Fruit fly (Drosophila melanogaster) whole organism, embryonic: ENCODE results near the gene Rhp.

Source experiments
- Abd-B ChIP-seq: fragments of 200-800 bp; sonication (Bioruptor generic); optimal IDR thresholded peaks from 2 replicates; lab custom pipeline; 2018; ENCODE audit warnings: missing biosample characterization, mild to moderate bottlenecking, missing genetic modification characterization, moderate library complexity
- BEAF-32 ChIP-seq: fragments of 200-800 bp; sonication (Bioruptor generic); optimal IDR thresholded peaks from 3 replicates; lab custom pipeline; 2017; ENCODE audit warnings: missing biosample characterization, missing genetic modification characterization, mild to moderate bottlenecking, moderate library complexity, missing genetic modification reagents
- Blimp-1 ChIP-seq: fragments of 200-800 bp; sonication (Bioruptor generic); optimal IDR thresholded peaks from 3 replicates; lab custom pipeline; 2018; ENCODE audit warnings: missing biosample characterization, missing genetic modification characterization, mild to moderate bottlenecking, moderate library complexity, missing genetic modification reagents
- Bteb2 ChIP-seq: fragments of 200-800 bp; sonication (Bioruptor generic); optimal IDR thresholded peaks from 2 replicates; lab custom pipeline; 2016; ENCODE audit warnings: missing biosample characterization, missing genetic modification characterization
- CG11085 ChIP-seq: fragments of 200-800 bp; sonication (Bioruptor generic); IDR thresholded peaks from 2 replicates; pipeline ENCODE4 v1.3.6; 2022; ENCODE audit warnings: missing biosample characterization, missing genetic modification characterization
- CG14441 ChIP-seq: fragments of 200-800 bp; sonication (Bioruptor generic); IDR thresholded peaks from 2 replicates; pipeline ENCODE4 v1.3.6; 2022; ENCODE audit warnings: missing biosample characterization, missing genetic modification characterization
- CG15269 ChIP-seq: fragments of 200-800 bp; sonication (Bioruptor generic); optimal IDR thresholded peaks from 2 replicates; lab custom pipeline; 2018; ENCODE audit warnings: missing biosample characterization, mild to moderate bottlenecking, missing genetic modification characterization, moderate library complexity
- CG15479 ChIP-seq: fragments of 200-800 bp; sonication (Bioruptor generic); optimal IDR thresholded peaks from 3 replicates; lab custom pipeline; 2019; ENCODE audit warnings: missing biosample characterization, mild to moderate bottlenecking, missing genetic modification characterization, moderate library complexity
- CG16813 ChIP-seq: fragments of 200-800 bp; sonication (Bioruptor generic); IDR thresholded peaks from 3 replicates; pipeline ENCODE4 v1.3.6; 2022; ENCODE audit warnings: missing biosample characterization, missing genetic modification characterization; ENCODE audit not compliant: partially characterized antibody
- CG18619 ChIP-seq: fragments of 200-800 bp; sonication (Bioruptor generic); optimal IDR thresholded peaks from 3 replicates; lab custom pipeline; 2017; ENCODE audit warnings: missing biosample characterization, mild to moderate bottlenecking, missing genetic modification characterization
- CG2129 ChIP-seq: fragments of 200-800 bp; sonication (Bioruptor generic); IDR thresholded peaks from 2 replicates; pipeline ENCODE4 v1.3.6; 2022; ENCODE audit warnings: missing biosample characterization, missing genetic modification characterization; ENCODE audit not compliant: partially characterized antibody
- CG30403 ChIP-seq: fragments of 200-800 bp; sonication (Bioruptor generic); optimal IDR thresholded peaks from 3 replicates; lab custom pipeline; 2016; ENCODE audit warnings: missing biosample characterization, missing genetic modification characterization
- CG3407 ChIP-seq: fragments of 200-800 bp; sonication (Bioruptor generic); optimal IDR thresholded peaks from 2 replicates; lab custom pipeline; 2018; ENCODE audit warnings: missing biosample characterization, mild to moderate bottlenecking, missing genetic modification characterization
- CG6791 ChIP-seq: fragments of 200-800 bp; sonication (Bioruptor generic); IDR thresholded peaks from 3 replicates; pipeline ENCODE4 v1.3.6; 2022; ENCODE audit warnings: missing biosample characterization, missing genetic modification characterization; ENCODE audit not compliant: partially characterized antibody
- CG7963 ChIP-seq: fragments of 200-800 bp; sonication (Bioruptor generic); IDR thresholded peaks from 3 replicates; pipeline ENCODE4 v1.3.6; 2022; ENCODE audit warnings: missing biosample characterization, missing genetic modification characterization; ENCODE audit not compliant: partially characterized antibody
- CG9932 ChIP-seq: fragments of 200-800 bp; sonication (Bioruptor generic); IDR thresholded peaks from 2 replicates; pipeline ENCODE4 v1.3.6; 2022; ENCODE audit warnings: missing biosample characterization, missing genetic modification characterization
- Dfd ChIP-seq, 2 experiments: fragments of >200 bp; optimal IDR thresholded peaks; 2 replicates each; lab custom pipeline; 2017; ENCODE audit warnings: missing biosample characterization in 2 of 2, missing genetic modification characterization in 2 of 2
- Dp ChIP-seq: fragments of 200-800 bp; sonication (Bioruptor generic); optimal IDR thresholded peaks from 2 replicates; lab custom pipeline; 2018; ENCODE audit warnings: missing biosample characterization, mild to moderate bottlenecking, missing genetic modification characterization, moderate library complexity
- Dref ChIP-seq: fragments of 200-800 bp; sonication (Bioruptor generic); IDR thresholded peaks from 2 replicates; pipeline ENCODE4 v1.3.6; 2022; ENCODE audit warnings: missing biosample characterization, missing genetic modification characterization
- E2f2 ChIP-seq: fragments of 200-800 bp; sonication (Bioruptor generic); IDR thresholded peaks from 2 replicates; pipeline ENCODE4 v1.3.6; 2022; ENCODE audit warnings: missing biosample characterization, missing genetic modification characterization
- H15 ChIP-seq: fragments of 200-800 bp; sonication (Bioruptor generic); IDR thresholded peaks from 3 replicates; pipeline ENCODE4 v1.3.6; 2022; ENCODE audit warnings: missing biosample characterization, missing genetic modification characterization
- HLH4C ChIP-seq: fragments of 200-800 bp; sonication (Bioruptor generic); IDR thresholded peaks from 3 replicates; pipeline ENCODE4 v1.3.6; 2022; ENCODE audit warnings: missing biosample characterization, missing genetic modification characterization; ENCODE audit not compliant: partially characterized antibody
- Hey ChIP-seq: fragments of 200-800 bp; sonication (Bioruptor generic); optimal IDR thresholded peaks from 3 replicates; lab custom pipeline; 2018; ENCODE audit warnings: missing biosample characterization, mild to moderate bottlenecking, missing genetic modification characterization
- HmgD ChIP-seq: fragments of 200-800 bp; sonication (Bioruptor generic); optimal IDR thresholded peaks from 3 replicates; lab custom pipeline; 2016; ENCODE audit warnings: missing biosample characterization, missing genetic modification characterization
- Hmx ChIP-seq: fragments of 200-800 bp; sonication (Bioruptor generic); optimal IDR thresholded peaks from 2 replicates; lab custom pipeline; 2016; ENCODE audit warnings: missing biosample characterization, missing genetic modification characterization
- MESR4 ChIP-seq: fragments of 200-800 bp; sonication (Bioruptor generic); optimal IDR thresholded peaks from 2 replicates; lab custom pipeline; 2018; ENCODE audit warnings: missing biosample characterization, mild to moderate bottlenecking, missing genetic modification characterization, moderate library complexity
- Sry-β ChIP-seq: fragments of 200-800 bp; sonication (Bioruptor generic); optimal IDR thresholded peaks from 2 replicates; lab custom pipeline; 2018; ENCODE audit warnings: missing biosample characterization, mild to moderate bottlenecking, missing genetic modification characterization, moderate library complexity
- Sry-δ ChIP-seq: fragments of 200-800 bp; sonication (Bioruptor generic); optimal IDR thresholded peaks from 2 replicates; lab custom pipeline; 2016; ENCODE audit warnings: missing biosample characterization, missing genetic modification characterization
- Stat92E ChIP-seq, 3 experiments: fragments of >200 bp in 2 of 3; fragments of 200-800 bp in 1 of 3; sonication (Bioruptor generic) in 1 of 3; optimal IDR thresholded peaks; 2 replicates each; lab custom pipeline; 2017 to 2019; ENCODE audit warnings: missing biosample characterization in 3 of 3, missing genetic modification characterization in 3 of 3, mild to moderate bottlenecking in 1 of 3, moderate library complexity in 1 of 3
- Vsx1 ChIP-seq: fragments of 200-800 bp; sonication (Bioruptor generic); optimal IDR thresholded peaks from 2 replicates; lab custom pipeline; 2017; ENCODE audit warnings: missing biosample characterization, mild to moderate bottlenecking, missing genetic modification characterization, missing genetic modification reagents
- br ChIP-seq: fragments of >200 bp; optimal IDR thresholded peaks from 2 replicates; lab custom pipeline; 2017
- bsh ChIP-seq, 2 experiments: fragments of 200-800 bp; sonication (Bioruptor generic); optimal IDR thresholded peaks; 2 replicates each; lab custom pipeline; 2017 to 2018; ENCODE audit warnings: mild to moderate bottlenecking in 2 of 2, missing biosample characterization in 2 of 2, missing genetic modification characterization in 2 of 2, moderate library complexity in 1 of 2
- btn ChIP-seq: fragments of 200-800 bp; sonication (Bioruptor generic); optimal IDR thresholded peaks from 2 replicates; lab custom pipeline; 2016; ENCODE audit warnings: missing biosample characterization, missing genetic modification characterization
- chinmo ChIP-seq: fragments of 200-800 bp; sonication (Bioruptor generic); IDR thresholded peaks from 4 replicates; pipeline ENCODE4 v1.3.6; 2022; ENCODE audit warnings: missing biosample characterization, missing genetic modification characterization; ENCODE audit not compliant: partially characterized antibody
- crol ChIP-seq: fragments of 200-800 bp; sonication (Bioruptor generic); IDR thresholded peaks from 2 replicates; pipeline ENCODE4 v1.3.6; 2022; ENCODE audit warnings: missing biosample characterization, missing genetic modification characterization
- dan ChIP-seq: fragments of 200-800 bp; sonication (Bioruptor generic); IDR thresholded peaks from 2 replicates; pipeline ENCODE4 v1.3.6; 2022; ENCODE audit warnings: missing biosample characterization, missing genetic modification characterization
- hbn ChIP-seq: fragments of 200-800 bp; sonication (Bioruptor generic); IDR thresholded peaks from 2 replicates; pipeline ENCODE4 v1.3.6; 2022; ENCODE audit warnings: missing biosample characterization, missing genetic modification characterization; ENCODE audit not compliant: partially characterized antibody
- lbe ChIP-seq: fragments of 200-800 bp; sonication (Bioruptor generic); optimal IDR thresholded peaks from 2 replicates; lab custom pipeline; 2016; ENCODE audit warnings: missing biosample characterization, mild to moderate bottlenecking, missing genetic modification characterization
- lmd ChIP-seq: fragments of 200-800 bp; sonication (Bioruptor generic); IDR thresholded peaks from 2 replicates; pipeline ENCODE4 v1.3.6; 2022; ENCODE audit warnings: missing biosample characterization, missing genetic modification characterization
- lov ChIP-seq, 2 experiments: fragments of 200-800 bp in 1 of 2; fragments of >200 bp in 1 of 2; sonication (Bioruptor generic) in 1 of 2; IDR thresholded peaks in 1 of 2; optimal IDR thresholded peaks in 1 of 2; 2 replicates in 1 of 2; 3 replicates in 1 of 2; pipeline versions ENCODE4 v1.3.6 to Lab custom; 2017 to 2022; ENCODE audit warnings: missing biosample characterization in 1 of 2, missing genetic modification characterization in 1 of 2
- mld ChIP-seq: fragments of 200-800 bp; sonication (Bioruptor generic); IDR thresholded peaks from 3 replicates; pipeline ENCODE4 v1.3.6; 2022; ENCODE audit warnings: missing biosample characterization, missing genetic modification characterization; ENCODE audit not compliant: partially characterized antibody
- oc ChIP-seq: fragments of 200-800 bp; sonication (Bioruptor generic); optimal IDR thresholded peaks from 2 replicates; lab custom pipeline; 2018; ENCODE audit warnings: missing biosample characterization, mild to moderate bottlenecking, missing genetic modification characterization, moderate library complexity
- pb ChIP-seq: fragments of 200-800 bp; sonication (Bioruptor generic); optimal IDR thresholded peaks from 3 replicates; lab custom pipeline; 2016; ENCODE audit warnings: missing biosample characterization, missing genetic modification characterization
- pzg ChIP-seq: fragments of 200-800 bp; sonication (Bioruptor generic); optimal IDR thresholded peaks from 3 replicates; lab custom pipeline; 2018; ENCODE audit warnings: missing biosample characterization, mild to moderate bottlenecking, missing genetic modification characterization, moderate library complexity
- stc ChIP-seq: fragments of 200-800 bp; sonication (Bioruptor generic); IDR thresholded peaks from 2 replicates; pipeline ENCODE4 v1.3.6; 2022; ENCODE audit warnings: missing biosample characterization, missing genetic modification characterization
- tap ChIP-seq: fragments of 200-800 bp; optimal IDR thresholded peaks from 3 replicates; lab custom pipeline; 2019; ENCODE audit warnings: missing biosample characterization, mild to moderate bottlenecking, missing genetic modification characterization, moderate library complexity
- twi ChIP-seq: fragments of 200-800 bp; optimal IDR thresholded peaks from 2 replicates; lab custom pipeline; 2019; ENCODE audit warnings: missing biosample characterization, mild to moderate bottlenecking, missing genetic modification characterization, moderate library complexity
- unc-4 ChIP-seq: fragments of 200-800 bp; sonication (Bioruptor generic); IDR thresholded peaks from 2 replicates; pipeline ENCODE4 v1.3.6; 2022; ENCODE audit warnings: missing biosample characterization, missing genetic modification characterization; ENCODE audit not compliant: partially characterized antibody
- zf30C ChIP-seq: fragments of 200-800 bp; sonication (Bioruptor generic); optimal IDR thresholded peaks from 3 replicates; lab custom pipeline; 2018; ENCODE audit warnings: missing biosample characterization, mild to moderate bottlenecking, missing genetic modification characterization

Rhp gene

DNA sequence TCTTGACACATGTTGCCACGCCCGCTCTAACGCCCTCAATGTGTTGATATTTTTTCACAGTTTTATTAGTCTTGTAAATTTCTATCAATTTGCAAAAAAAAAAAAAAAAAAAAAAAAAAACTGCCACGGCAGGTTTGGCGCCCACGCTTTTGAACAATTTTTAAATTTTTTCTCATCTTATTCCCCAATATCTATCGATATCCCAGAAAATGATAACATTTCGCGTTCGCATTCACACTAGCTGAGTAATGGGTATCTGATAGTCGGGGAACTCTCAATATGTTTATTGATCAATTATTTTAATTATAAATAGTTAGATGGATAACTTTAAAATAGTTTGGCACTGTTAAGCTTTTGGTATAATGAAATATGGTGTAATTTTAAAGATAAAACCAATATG lies 52.6 kb downstream of the Rhp start (continued):
- no peak for TF ChIP-seq lov (optimal IDR thresholded peaks at IDR 0.05; lab: Kevin White, UChicago)
- TF ChIP-seq lov (GFP tag; IDR thresholded peaks at IDR 0.05; lab: Robert Waterston, UW), result no peak
- no peak for TF ChIP-seq bsh (GFP tag; optimal IDR thresholded peaks at IDR 0.05; lab: Kevin White, UChicago)
- peak; percentile 81; the same call in 3 of the 4 replicates for TF ChIP-seq chinmo
- TF ChIP-seq Vsx1 (GFP tag; lab: Kevin White, UChicago), result no peak
- peak; percentile 100 for TF ChIP-seq HLH4C (GFP tag; lab: Robert Waterston, UW)
- no peak for TF ChIP-seq CG15269
- TF ChIP-seq CG14441 (GFP tag; lab: Robert Waterston, UW), result no peak
- TF ChIP-seq br, result no peak
- peak; percentile 95 for TF ChIP-seq CG16813 (GFP tag; lab: Robert Waterston, UW)
- no peak for TF ChIP-seq oc (tag; lab: Kevin White, UChicago)
- no peak for TF ChIP-seq H15
- TF ChIP-seq lmd (GFP tag; lab: Robert Waterston, UW), result no peak
- peak; percentile 47 for TF ChIP-seq unc-4
- no peak for TF ChIP-seq CG11085 (GFP tag; lab: Robert Waterston, UW)
- no peak for TF ChIP-seq Bteb2
- TF ChIP-seq dan (GFP tag; lab: Robert Waterston, UW), result no peak
- TF ChIP-seq CG18619 (GFP tag; lab: Kevin White, UChicago), result no peak
- no peak for TF ChIP-seq zf30C
- peak; percentile 26 for TF ChIP-seq Sry-δ (GFP tag; lab: Kevin White, UChicago)
- TF ChIP-seq mld (GFP tag; lab: Robert Waterston, UW), result peak; percentile 98
- TF ChIP-seq hbn, result peak; percentile 44; the same call in 1 of the 2 replicates
- no peak for TF ChIP-seq CG2129 (GFP tag; lab: Robert Waterston, UW)
- TF ChIP-seq tap, result no peak
- TF ChIP-seq stc (GFP tag; lab: Robert Waterston, UW), result no peak
- no peak for TF ChIP-seq lbe (GFP tag; lab: Kevin White, UChicago)
- no peak for TF ChIP-seq CG9932
- TF ChIP-seq pzg, result no peak
- peak; percentile 45 for TF ChIP-seq BEAF-32 (GFP tag; lab: Kevin White, UChicago)
- peak; percentile 99 for TF ChIP-seq CG7963 (GFP tag; lab: Robert Waterston, UW)
- no peak for TF ChIP-seq Blimp-1
- no peak for TF ChIP-seq Abd-B (GFP tag; lab: Kevin White, UChicago)
- no peak for TF ChIP-seq Stat92E (GFP tag; optimal IDR thresholded peaks at IDR 0.05; lab: Kevin White, UChicago)
- TF ChIP-seq twi, result no peak
- peak; percentile 37; the same call in 1 of the 2 replicates for TF ChIP-seq Dref
- peak; percentile 55 for TF ChIP-seq Dp (GFP tag; lab: Kevin White, UChicago)
- no peak for TF ChIP-seq HmgD (GFP tag; lab: Kevin White, UChicago)
- TF ChIP-seq crol (GFP tag; lab: Robert Waterston, UW), result no peak
- TF ChIP-seq pb, result no peak
- peak; percentile 72 for TF ChIP-seq E2f2 (GFP tag; lab: Robert Waterston, UW)
- no peak for TF ChIP-seq Sry-β (GFP tag; lab: Kevin White, UChicago)
- TF ChIP-seq CG3407 (GFP tag; lab: Kevin White, UChicago), result no peak
- peak; percentile 99 for TF ChIP-seq CG6791
- TF ChIP-seq CG30403 (GFP tag; lab: Kevin White, UChicago), result no peak
- TF ChIP-seq btn (GFP tag; lab: Kevin White, UChicago), result no peak
- TF ChIP-seq CG15479 (GFP tag; lab: Kevin White, UChicago), result no peak
- no peak for TF ChIP-seq Hey
- no peak for TF ChIP-seq Hmx (GFP tag; lab: Kevin White, UChicago)
- TF ChIP-seq MESR4 (GFP tag; lab: Kevin White, UChicago), result no peak
- no peak for TF ChIP-seq Dfd (GFP tag; optimal IDR thresholded peaks at IDR 0.05; lab: Kevin White, UChicago)
